Fruit fly (Drosophila melanogaster) whole organism, embryonic: ENCODE results near the gene CG16965.

ENCODE experiments used
- Blimp-1 ChIP-seq: fragments of 200-800 bp; sonication (Bioruptor generic); optimal IDR thresholded peaks from 3 replicates; lab custom pipeline; 2018; ENCODE audit warnings: missing biosample characterization, missing genetic modification characterization, mild to moderate bottlenecking, moderate library complexity, missing genetic modification reagents
- CG10654 ChIP-seq: fragments of 200-800 bp; sonication (Bioruptor generic); optimal IDR thresholded peaks from 2 replicates; lab custom pipeline; 2016; ENCODE audit warnings: missing biosample characterization, missing genetic modification characterization
- CG11456 ChIP-seq: fragments of 200-800 bp; sonication (Bioruptor generic); IDR thresholded peaks from 3 replicates; pipeline ENCODE4 v1.3.6; 2022; ENCODE audit warnings: missing biosample characterization, missing genetic modification characterization
- CG13287 ChIP-seq: fragments of 200-800 bp; sonication (Bioruptor generic); IDR thresholded peaks from 2 replicates; pipeline ENCODE4 v1.3.6; 2022; ENCODE audit warnings: missing biosample characterization, missing genetic modification characterization; ENCODE audit not compliant: partially characterized antibody
- CG13775 ChIP-seq: fragments of 200-800 bp; sonication (Bioruptor generic); optimal IDR thresholded peaks from 3 replicates; lab custom pipeline; 2017; ENCODE audit warnings: missing biosample characterization, mild to moderate bottlenecking, missing genetic modification characterization
- CG13894 ChIP-seq: fragments of 200-800 bp; sonication (Bioruptor generic); optimal IDR thresholded peaks from 3 replicates; lab custom pipeline; 2018; ENCODE audit warnings: missing biosample characterization, mild to moderate bottlenecking, missing genetic modification characterization, moderate library complexity
- CG15269 ChIP-seq: fragments of 200-800 bp; sonication (Bioruptor generic); optimal IDR thresholded peaks from 2 replicates; lab custom pipeline; 2018; ENCODE audit warnings: missing biosample characterization, mild to moderate bottlenecking, missing genetic modification characterization, moderate library complexity
- CG15601 ChIP-seq: fragments of 200-800 bp; sonication (Bioruptor generic); optimal IDR thresholded peaks from 3 replicates; lab custom pipeline; 2019; ENCODE audit warnings: missing biosample characterization, mild to moderate bottlenecking, missing genetic modification characterization, moderate library complexity
- CG1602 ChIP-seq: fragments of 200-800 bp; sonication (Bioruptor generic); optimal IDR thresholded peaks from 3 replicates; lab custom pipeline; 2016; ENCODE audit warnings: missing biosample characterization, missing genetic modification characterization
- CG17612 ChIP-seq: fragments of 200-800 bp; sonication (Bioruptor generic); IDR thresholded peaks from 2 replicates; pipeline ENCODE4 v1.3.6; 2022; ENCODE audit warnings: missing biosample characterization, missing genetic modification characterization
- CG1792 ChIP-seq: fragments of 200-800 bp; sonication (Bioruptor generic); optimal IDR thresholded peaks from 2 replicates; lab custom pipeline; 2016; ENCODE audit warnings: missing biosample characterization, missing genetic modification characterization
- CG18764 ChIP-seq: fragments of 200-800 bp; sonication (Bioruptor generic); optimal IDR thresholded peaks from 3 replicates; lab custom pipeline; 2016; ENCODE audit warnings: missing biosample characterization, missing genetic modification characterization
- CG2202 ChIP-seq: fragments of 200-800 bp; sonication (Bioruptor generic); optimal IDR thresholded peaks from 2 replicates; lab custom pipeline; 2018; ENCODE audit warnings: missing biosample characterization, mild to moderate bottlenecking, missing genetic modification characterization
- CG2712 ChIP-seq: fragments of 200-800 bp; optimal IDR thresholded peaks from 3 replicates; lab custom pipeline; 2019; ENCODE audit warnings: missing biosample characterization, mild to moderate bottlenecking, missing genetic modification characterization, moderate library complexity
- CG31388 ChIP-seq: fragments of 200-800 bp; sonication (Bioruptor generic); optimal IDR thresholded peaks from 2 replicates; lab custom pipeline; 2016; ENCODE audit warnings: missing biosample characterization, missing genetic modification characterization
- CG4820 ChIP-seq: fragments of 200-800 bp; sonication (Bioruptor generic); optimal IDR thresholded peaks from 3 replicates; lab custom pipeline; 2016; ENCODE audit warnings: missing biosample characterization, missing genetic modification characterization
- CG7357 ChIP-seq: fragments of 200-800 bp; sonication (Bioruptor generic); IDR thresholded peaks from 3 replicates; pipeline ENCODE4 v1.3.6; 2022; ENCODE audit warnings: missing biosample characterization, missing genetic modification characterization
- CG7556 ChIP-seq: fragments of 200-800 bp; sonication (Bioruptor generic); optimal IDR thresholded peaks from 2 replicates; lab custom pipeline; 2017; ENCODE audit warnings: missing biosample characterization, mild to moderate bottlenecking, missing genetic modification characterization
- CG8924 ChIP-seq: fragments of 200-800 bp; optimal IDR thresholded peaks from 3 replicates; lab custom pipeline; 2019; ENCODE audit warnings: missing biosample characterization, mild to moderate bottlenecking, missing genetic modification characterization, moderate library complexity
- CG9215 ChIP-seq: fragments of 200-800 bp; sonication (Bioruptor generic); IDR thresholded peaks from 2 replicates; pipeline ENCODE4 v1.3.6; 2022; ENCODE audit warnings: missing biosample characterization, missing genetic modification characterization
- CG9609 ChIP-seq: fragments of 200-800 bp; sonication (Bioruptor generic); optimal IDR thresholded peaks from 3 replicates; lab custom pipeline; 2016; ENCODE audit warnings: missing biosample characterization, missing genetic modification characterization
- CG9817 ChIP-seq: fragments of 200-800 bp; sonication (Bioruptor generic); optimal IDR thresholded peaks from 2 replicates; lab custom pipeline; 2018; ENCODE audit warnings: missing biosample characterization, mild to moderate bottlenecking, missing genetic modification characterization, moderate library complexity
- CHES-1-like ChIP-seq: fragments of 200-800 bp; sonication (Bioruptor generic); optimal IDR thresholded peaks from 2 replicates; lab custom pipeline; 2016; ENCODE audit warnings: missing biosample characterization, missing genetic modification characterization
- Drgx ChIP-seq: fragments of 200-800 bp; sonication (Bioruptor generic); IDR thresholded peaks from 2 replicates; pipeline ENCODE4 v1.3.6; 2022; ENCODE audit warnings: missing biosample characterization, missing genetic modification characterization
- Gsc ChIP-seq: fragments of 200-800 bp; sonication (Bioruptor generic); IDR thresholded peaks from 2 replicates; pipeline ENCODE4 v1.3.6; 2022; ENCODE audit warnings: missing biosample characterization, missing genetic modification characterization
- Kr ChIP-seq: fragments of 200-800 bp; sonication (Bioruptor generic); optimal IDR thresholded peaks from 2 replicates; lab custom pipeline; 2017; ENCODE audit warnings: missing biosample characterization, mild to moderate bottlenecking, missing genetic modification characterization
- Lhr ChIP-seq: fragments of 200-800 bp; sonication (Bioruptor generic); optimal IDR thresholded peaks from 3 replicates; lab custom pipeline; 2017; ENCODE audit warnings: mild to moderate bottlenecking, missing biosample characterization, missing genetic modification reagents, missing genetic modification characterization
- Mad ChIP-seq: fragments of 200-800 bp; sonication (Bioruptor generic); optimal IDR thresholded peaks from 2 replicates; lab custom pipeline; 2016; ENCODE audit warnings: missing biosample characterization, missing genetic modification characterization
- Mrtf ChIP-seq: fragments of 200-800 bp; sonication (Bioruptor generic); IDR thresholded peaks from 3 replicates; pipeline ENCODE4 v1.3.6; 2022; ENCODE audit warnings: missing biosample characterization, missing genetic modification characterization
- Myb ChIP-seq: fragments of 200-800 bp; sonication (Bioruptor generic); optimal IDR thresholded peaks from 2 replicates; lab custom pipeline; 2016; ENCODE audit warnings: missing biosample characterization, missing genetic modification characterization
- NK7.1 ChIP-seq: fragments of 200-800 bp; sonication (Bioruptor generic); optimal IDR thresholded peaks from 3 replicates; lab custom pipeline; 2016; ENCODE audit warnings: missing biosample characterization, missing genetic modification characterization
- Oaz ChIP-seq: fragments of 200-800 bp; sonication (Bioruptor generic); IDR thresholded peaks from 2 replicates; pipeline ENCODE4 v1.3.6; 2022; ENCODE audit warnings: missing biosample characterization, missing genetic modification characterization
- PHDP ChIP-seq: fragments of 200-800 bp; sonication (Bioruptor generic); optimal IDR thresholded peaks from 3 replicates; lab custom pipeline; 2018; ENCODE audit warnings: missing biosample characterization, mild to moderate bottlenecking, missing genetic modification characterization, moderate library complexity
- Ptx1 ChIP-seq: fragments of 200-800 bp; sonication (Bioruptor generic); IDR thresholded peaks from 2 replicates; pipeline ENCODE4 v1.3.6; 2022; ENCODE audit warnings: missing biosample characterization, missing genetic modification characterization
- Sox100B ChIP-seq: fragments of 200-800 bp; sonication (Bioruptor generic); optimal IDR thresholded peaks from 3 replicates; lab custom pipeline; 2018; ENCODE audit warnings: missing biosample characterization, mild to moderate bottlenecking, missing genetic modification characterization
- crp ChIP-seq, 2 experiments: fragments of 200-800 bp; sonication (Bioruptor generic); optimal IDR thresholded peaks; 2 replicates in 1 of 2; 3 replicates in 1 of 2; lab custom pipeline; 2017; ENCODE audit warnings: missing biosample characterization in 2 of 2, missing genetic modification characterization in 2 of 2, mild to moderate bottlenecking in 1 of 2, moderate library complexity in 1 of 2
- en ChIP-seq: fragments of 200-800 bp; sonication (Bioruptor generic); optimal IDR thresholded peaks from 2 replicates; lab custom pipeline; 2016; ENCODE audit warnings: missing biosample characterization, missing genetic modification characterization
- eyg ChIP-seq: fragments of 200-800 bp; sonication (Bioruptor generic); optimal IDR thresholded peaks from 3 replicates; lab custom pipeline; 2016; ENCODE audit warnings: missing biosample characterization, missing genetic modification characterization
- fru ChIP-seq: fragments of >200 bp; optimal IDR thresholded peaks from 2 replicates; lab custom pipeline; 2017
- gcm ChIP-seq: fragments of 200-800 bp; sonication (Bioruptor generic); optimal IDR thresholded peaks from 2 replicates; lab custom pipeline; 2019; ENCODE audit warnings: missing biosample characterization, mild to moderate bottlenecking, missing genetic modification characterization, moderate library complexity
- gem ChIP-seq: fragments of 200-800 bp; sonication (Bioruptor generic); optimal IDR thresholded peaks from 2 replicates; lab custom pipeline; 2019; ENCODE audit warnings: missing biosample characterization, mild to moderate bottlenecking, missing genetic modification characterization, moderate library complexity
- kah ChIP-seq: fragments of 200-800 bp; sonication (Bioruptor generic); optimal IDR thresholded peaks from 2 replicates; lab custom pipeline; 2018; ENCODE audit warnings: missing biosample characterization, mild to moderate bottlenecking, missing genetic modification characterization
- onecut ChIP-seq: fragments of 200-800 bp; sonication (Bioruptor generic); IDR thresholded peaks from 2 replicates; pipeline ENCODE4 v1.3.6; 2022; ENCODE audit warnings: missing biosample characterization, missing genetic modification characterization
- pum ChIP-seq: fragments of 200-800 bp; sonication (Bioruptor generic); optimal IDR thresholded peaks from 2 replicates; lab custom pipeline; 2016; ENCODE audit warnings: missing biosample characterization, missing genetic modification characterization
- sens ChIP-seq: fragments of 200-800 bp; sonication (Bioruptor generic); peaks from one replicate; lab custom pipeline; 2016; ENCODE audit warnings: missing biosample characterization, missing genetic modification characterization
- sim ChIP-seq: fragments of 200-800 bp; sonication (Bioruptor generic); IDR thresholded peaks from 2 replicates; pipeline ENCODE4 v1.3.6; 2022; ENCODE audit warnings: missing biosample characterization, missing genetic modification characterization
- slbo ChIP-seq: fragments of 200-800 bp; sonication (Bioruptor generic); IDR thresholded peaks from 2 replicates; pipeline ENCODE4 v1.3.6; 2022; ENCODE audit warnings: missing biosample characterization, missing genetic modification characterization
- tin ChIP-seq: fragments of 200-800 bp; sonication (Bioruptor generic); optimal IDR thresholded peaks from 3 replicates; lab custom pipeline; 2016; ENCODE audit warnings: missing biosample characterization, missing genetic modification characterization
- tx ChIP-seq: fragments of 200-800 bp; sonication (Bioruptor generic); optimal IDR thresholded peaks from 2 replicates; lab custom pipeline; 2016; ENCODE audit warnings: missing biosample characterization, missing genetic modification characterization
- vfl ChIP-seq: fragments of 200-800 bp; sonication (Bioruptor generic); optimal IDR thresholded peaks from 2 replicates; lab custom pipeline; 2016; ENCODE audit warnings: missing biosample characterization, missing genetic modification characterization
- yki ChIP-seq: fragments of >200 bp; optimal IDR thresholded peaks from 3 replicates; lab custom pipeline; 2018

CG16965 gene

DNA sequence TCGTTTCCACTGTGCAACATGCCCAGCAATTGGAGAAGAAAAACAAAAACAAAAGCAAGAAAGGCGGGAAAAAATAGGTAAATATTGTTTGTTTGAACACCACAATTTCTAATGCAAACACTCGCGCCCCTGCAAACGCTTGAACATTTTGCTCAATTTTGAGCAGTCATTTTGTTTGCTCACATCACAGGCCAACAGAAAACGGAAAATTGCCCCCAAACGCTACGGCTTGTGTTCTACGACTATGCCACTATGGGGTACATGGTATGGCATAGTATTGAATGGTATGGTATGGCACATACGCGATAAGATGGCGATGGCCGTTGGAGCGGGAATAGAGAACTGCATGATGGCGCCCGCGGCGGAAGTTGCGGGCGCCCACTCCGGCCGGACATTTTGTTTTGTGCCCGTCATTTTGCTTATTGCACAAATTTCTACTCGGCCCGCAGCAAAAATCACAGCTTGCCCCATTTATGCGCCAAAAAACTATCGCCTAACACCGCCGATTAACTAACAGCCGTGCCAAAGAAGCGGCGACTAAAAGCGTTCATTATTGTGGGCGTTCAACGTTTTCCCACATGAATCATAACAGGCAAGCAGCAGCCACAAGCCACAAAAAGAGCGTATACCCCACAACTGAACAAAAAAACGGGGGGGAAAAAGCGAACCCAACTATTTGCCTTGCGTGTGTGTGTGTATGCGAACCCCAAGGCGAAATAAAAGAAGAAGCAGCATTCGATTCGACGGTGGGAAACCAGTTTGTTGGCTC lies 23.0 kb downstream of the CG16965 start (continued):
- TF ChIP-seq gcm (GFP tag; lab: Kevin White, UChicago) (peak; percentile 68), CG4820 (peak; percentile 13), PHDP (tag; lab: Kevin White, UChicago) (peak; percentile 80), crp (GFP tag; optimal IDR thresholded peaks at IDR 0.05; lab: Kevin White, UChicago) (peak in 1 of 2 experiments; percentile 6), CG9817 (tag; lab: Kevin White, UChicago) (peak; percentile 12), eyg (no peak), Lhr (no peak), CG31388 (no peak), CG8924 (peak; percentile 68), Myb (GFP tag; lab: Kevin White, UChicago) (no peak), CG17612 (GFP tag; lab: Robert Waterston, UW) (no peak), tin (GFP tag; lab: Kevin White, UChicago) (peak; percentile 25), en (GFP tag; lab: Kevin White, UChicago) (peak; percentile 30), Drgx (GFP tag; lab: Robert Waterston, UW) (no peak), fru (lab: Kevin White, UChicago) (no peak), Kr (GFP tag; lab: Kevin White, UChicago) (peak; percentile 89), gem (tag; lab: Kevin White, UChicago) (peak; percentile 77), CG7357 (0 out of 3 replicates have a peak, but pooled peaks have one; percentile 7), CG2202 (peak; percentile 88), CG2712 (tag; lab: Kevin White, UChicago) (peak; percentile 2), CG10654 (GFP tag; lab: Kevin White, UChicago) (peak; percentile 32), Mrtf (GFP tag; lab: Robert Waterston, UW) (no peak), CG1602 (GFP tag; lab: Kevin White, UChicago) (peak; percentile 8), Sox100B (peak; percentile 72), pum (GFP tag; lab: Kevin White, UChicago) (no peak), Gsc (GFP tag; lab: Robert Waterston, UW) (no peak), sens (GFP tag; lab: Kevin White, UChicago) (peak; percentile 95), CG13894 (tag; lab: Kevin White, UChicago) (peak; percentile 87), tx (GFP tag; lab: Kevin White, UChicago) (peak; percentile 22), CG13287 (GFP tag; lab: Robert Waterston, UW) (no peak), Oaz (no peak), vfl (GFP tag; lab: Kevin White, UChicago) (no peak), CG1792 (peak; percentile 15), CG15601 (tag; lab: Kevin White, UChicago) (peak; percentile 88), CG18764 (peak; percentile 39), sim (no peak), CG11456 (GFP tag; lab: Robert Waterston, UW) (no peak), CG15269 (tag; lab: Kevin White, UChicago) (peak; percentile 73), Mad (GFP tag; lab: Kevin White, UChicago) (peak; percentile 31), CHES-1-like (GFP tag; lab: Kevin White, UChicago) (peak; percentile 77), onecut (GFP tag; lab: Robert Waterston, UW) (peak; percentile 44), CG9215 (GFP tag; lab: Robert Waterston, UW) (no peak), CG9609 (GFP tag; lab: Kevin White, UChicago) (peak; percentile 18), kah (GFP tag; lab: Kevin White, UChicago) (peak; percentile 26), NK7.1 (no peak), CG7556 (peak; percentile 73), yki (lab: Kevin White, UChicago) (no peak), Blimp-1 (GFP tag; lab: Kevin White, UChicago) (peak; percentile 47), Ptx1 (GFP tag; lab: Robert Waterston, UW) (no peak), slbo (GFP tag; lab: Robert Waterston, UW) (no peak), CG13775 (peak; percentile 10)
